Worm (Caenorhabditis elegans) whole organism, L3 larva: ENCODE results near the gene C05E4.12.

Experiments used
- fkh-2 ChIP-seq: fragments of 150-350 bp; optimal IDR thresholded peaks from 2 replicates; lab custom pipeline; 2014; ENCODE audit warnings: missing biosample characterization, missing genetic modification reagents, missing genetic modification characterization
- lin-39 ChIP-seq: fragments of 150-350 bp; optimal IDR thresholded peaks from 2 replicates; lab custom pipeline; 2018; ENCODE audit warnings: missing biosample characterization, missing genetic modification reagents, missing genetic modification characterization
- pha-4 ChIP-seq: fragments of 150-350 bp; optimal IDR thresholded peaks from 2 replicates; lab custom pipeline; 2014; ENCODE audit warnings: missing biosample characterization, missing genetic modification reagents, missing genetic modification characterization

ce11 chrV:772210-772609 lies 10.4 kb upstream of the C05E4.12 start:
- no peak for TF ChIP-seq lin-39 (tag; lab: Kevin White, UChicago)
- no peak for TF ChIP-seq pha-4 (tag; lab: Kevin White, UChicago)
- TF ChIP-seq fkh-2 (tag; lab: Kevin White, UChicago): no peak
